Comparison of ENCODE assay signal across 1 fruit fly cellular context in the genomic region with DNA sequence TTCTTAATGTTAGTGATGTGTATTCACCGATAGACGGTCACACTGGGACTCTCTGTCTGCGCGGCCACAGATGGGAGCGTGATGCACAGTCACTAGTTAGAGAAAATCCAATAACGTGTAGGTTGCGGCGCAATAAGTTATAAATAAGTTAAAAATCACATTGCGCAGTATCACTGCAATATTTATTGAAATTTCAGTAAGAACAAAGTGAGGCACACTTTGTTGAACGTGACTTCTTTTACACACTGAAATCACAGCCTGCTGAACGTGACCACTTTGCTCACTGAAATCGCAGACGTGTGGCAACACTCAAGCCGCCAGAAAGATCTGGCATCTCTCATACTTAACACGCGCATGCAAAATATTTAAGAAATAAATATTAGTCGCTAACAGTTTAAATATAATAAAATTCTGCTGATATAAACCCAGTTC.
TF ChIP-seq lines count a peak whose summit lies in the region.

Gene CG11247, minus strand, starts transcription at position 191 of the 432 bp plus-strand sequence.
Gene Polr2H, plus strand, starts transcription at position 317 of the 432 bp plus-strand sequence.

TF ChIP-seq in whole organism, embryonic, 481 proteins besides CTCF, POLR2A, EP300 and RAD21 (continued from another document):
- TF ChIP-seq CG6765 (GFP tag; optimal IDR thresholded peaks at IDR 0.05; lab: Kevin White, UChicago), result no peak
- TF ChIP-seq CG8089 (GFP tag; optimal IDR thresholded peaks at IDR 0.05; lab: Kevin White, UChicago), result peak; percentile 89
- peak; percentile 72 for TF ChIP-seq amos (GFP tag; IDR thresholded peaks at IDR 0.05; lab: Robert Waterston, UW; ENCODE audit: partially characterized antibody)
- peak; percentile 83 for TF ChIP-seq lab (GFP tag; optimal IDR thresholded peaks at IDR 0.05; lab: Kevin White, UChicago)
- peak; percentile 96 for TF ChIP-seq Ptx1 (GFP tag; IDR thresholded peaks at IDR 0.05; lab: Robert Waterston, UW)
- TF ChIP-seq CG10321 (GFP tag; IDR thresholded peaks at IDR 0.05; lab: Robert Waterston, UW), result peak; percentile 65
- peak; percentile 93 for TF ChIP-seq CG13775 (GFP tag; optimal IDR thresholded peaks at IDR 0.05; lab: Kevin White, UChicago)
- peak; percentile 95 for TF ChIP-seq CG4404 (GFP tag; IDR thresholded peaks at IDR 0.05; lab: Robert Waterston, UW)
- TF ChIP-seq CG31365 (tag; optimal IDR thresholded peaks at IDR 0.05; lab: Kevin White, UChicago), result no peak
- TF ChIP-seq Drgx (GFP tag; IDR thresholded peaks at IDR 0.05; lab: Robert Waterston, UW), result peak; percentile 77
- peak; percentile 78 for TF ChIP-seq CG3838 (GFP tag; optimal IDR thresholded peaks at IDR 0.05; lab: Kevin White, UChicago)
- peak; percentile 99 for TF ChIP-seq CG4617 (GFP tag; optimal IDR thresholded peaks at IDR 0.05; lab: Kevin White, UChicago; ENCODE audit: borderline replicate concordance)
- TF ChIP-seq Meics (GFP tag; optimal IDR thresholded peaks at IDR 0.05; lab: Kevin White, UChicago), result peak; percentile 79
- TF ChIP-seq CG11093 (GFP tag; IDR thresholded peaks at IDR 0.05; lab: Robert Waterston, UW), result peak; percentile 92
- peak; percentile 55 for TF ChIP-seq CG7928 (GFP tag; optimal IDR thresholded peaks at IDR 0.05; lab: Kevin White, UChicago)
TF ChIP-seq in whole organism, embryonic: peak in this region for 428.
